Fruit fly (Drosophila melanogaster): ENCODE measurements around the gene Nelf-A.

Gene Nelf-A

DNA sequence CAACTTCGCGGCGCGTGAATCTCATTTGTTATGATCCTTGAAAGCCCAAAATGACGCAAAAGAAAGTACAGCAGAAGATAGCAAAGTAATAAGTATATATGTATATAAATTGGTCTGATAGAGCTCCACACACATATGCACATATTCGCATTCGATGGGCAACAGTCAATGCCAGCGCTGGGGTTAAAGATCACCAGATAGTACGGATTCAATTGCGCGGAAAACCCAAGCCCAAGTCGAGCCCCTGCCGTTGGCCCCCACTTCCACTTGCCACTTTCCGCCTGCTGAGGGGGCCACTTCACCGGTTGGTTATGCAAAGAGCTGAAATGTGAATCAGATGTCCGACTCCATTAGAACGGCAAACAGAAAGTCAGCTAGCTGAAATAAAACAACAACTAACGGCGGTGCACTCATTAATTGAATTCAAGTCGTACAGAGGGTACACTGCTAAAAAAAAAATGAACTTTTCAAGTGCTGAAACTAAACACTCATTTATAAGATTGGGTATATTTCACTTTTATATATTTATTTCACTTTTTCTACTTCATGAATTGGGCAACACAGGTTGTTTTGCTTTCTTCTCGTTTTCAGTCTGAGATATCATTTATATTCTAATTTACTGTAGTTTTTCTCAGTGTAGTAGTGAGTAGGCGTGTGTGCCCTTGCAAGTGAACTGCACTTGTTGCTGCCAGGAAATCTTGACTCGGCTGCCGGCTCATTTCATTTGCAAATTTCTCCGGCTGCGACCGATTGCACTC is 28.1 kb upstream of the Nelf-A start (continued):
- TF ChIP-seq CG8924 (tag; optimal IDR thresholded peaks at IDR 0.05) (no peak), bbx (GFP tag; IDR thresholded peaks at IDR 0.05; ENCODE audit: partially characterized antibody) (no peak), dimm (GFP tag; IDR thresholded peaks at IDR 0.05) (no peak), nmo (GFP tag; optimal IDR thresholded peaks at IDR 0.05) (peak; percentile 9), CG3847 (GFP tag; IDR thresholded peaks at IDR 0.05) (no peak), trem (tag; optimal IDR thresholded peaks at IDR 0.05) (no peak), sens-2 (GFP tag; IDR thresholded peaks at IDR 0.05) (0 out of 2 replicates have a peak, but pooled peaks have one; percentile 37), CG17328 (GFP tag; IDR thresholded peaks at IDR 0.05) (0 out of 2 replicates have a peak, but pooled peaks have one; percentile 33), abd-A (tag; optimal IDR thresholded peaks at IDR 0.05) (no peak), grau (tag; optimal IDR thresholded peaks at IDR 0.05) (peak; percentile 25), CG1603 (tag; optimal IDR thresholded peaks at IDR 0.05) (no peak), CG12236 (GFP tag; optimal IDR thresholded peaks at IDR 0.05) (no peak), sd (tag; optimal IDR thresholded peaks at IDR 0.05) (no peak), row (GFP tag; IDR thresholded peaks at IDR 0.05) (peak; percentile 38), nau (GFP tag; optimal IDR thresholded peaks at IDR 0.05) (no peak), ara (GFP tag; IDR thresholded peaks at IDR 0.05) (0 out of 2 replicates have a peak, but pooled peaks have one; percentile 30), CG7786 (GFP tag; optimal IDR thresholded peaks at IDR 0.05) (no peak), CG11696 (GFP tag; IDR thresholded peaks at IDR 0.05) (no peak), E2f2 (GFP tag; IDR thresholded peaks at IDR 0.05) (no peak), ATbp (GFP tag; optimal IDR thresholded peaks at IDR 0.05) (peak; percentile 6), Awh (GFP tag; IDR thresholded peaks at IDR 0.05) (no peak), CG10321 (GFP tag; IDR thresholded peaks at IDR 0.05) (no peak), CG10543 (GFP tag; optimal IDR thresholded peaks at IDR 0.05) (no peak), GATAe (GFP tag; conservative IDR thresholded peaks at IDR 0.05) (no peak), CoRest (tag; optimal IDR thresholded peaks at IDR 0.05) (peak; percentile 13), chif (GFP tag; optimal IDR thresholded peaks at IDR 0.05) (peak in 1 of 2 experiments; percentile 21), Dll (GFP tag; IDR thresholded peaks at IDR 0.05; ENCODE audit: partially characterized antibody) (no peak), CG10959 (GFP tag; IDR thresholded peaks at IDR 0.05) (no peak), CG16779 (GFP tag; IDR thresholded peaks at IDR 0.05) (no peak), aop (GFP tag; IDR thresholded peaks at IDR 0.05) (no peak), CG4328 (GFP tag; optimal IDR thresholded peaks at IDR 0.05) (no peak), CG5245 (GFP tag; optimal IDR thresholded peaks at IDR 0.05) (no peak), stwl (tag; optimal IDR thresholded peaks at IDR 0.05) (no peak), Mes4 (GFP tag; optimal IDR thresholded peaks at IDR 0.05) (no peak), gfzf (GFP tag; optimal IDR thresholded peaks at IDR 0.05) (no peak), cg (GFP tag; optimal IDR thresholded peaks at IDR 0.05) (no peak), Ssrp (tag; optimal IDR thresholded peaks at IDR 0.05) (peak; percentile 5), Vsx1 (GFP tag; optimal IDR thresholded peaks at IDR 0.05) (no peak), CG11247 (GFP tag; IDR thresholded peaks at IDR 0.05) (no peak), fru (optimal IDR thresholded peaks at IDR 0.05) (no peak), CG12769 (tag; optimal IDR thresholded peaks at IDR 0.05) (no peak), ase (GFP tag; IDR thresholded peaks at IDR 0.05) (no peak), CG5180 (GFP tag; optimal IDR thresholded peaks at IDR 0.05) (no peak), wor (GFP tag; IDR thresholded peaks at IDR 0.05) (no peak), tgo (GFP tag; IDR thresholded peaks at IDR 0.05) (0 out of 3 replicates have a peak, but pooled peaks have one; percentile 21), zen (tag; optimal IDR thresholded peaks at IDR 0.05) (peak; percentile 13), CG1647 (GFP tag; optimal IDR thresholded peaks at IDR 0.05) (no peak), ttk (GFP tag; IDR thresholded peaks at IDR 0.05) (no peak), Mrtf (GFP tag; IDR thresholded peaks at IDR 0.05) (no peak), dmrt99B (tag; optimal IDR thresholded peaks at IDR 0.05) (peak; percentile 12)
